Worm (Caenorhabditis elegans): ENCODE measurements around the gene efl-1.

- TF ChIP-seq ceh-34 (tag; optimal IDR thresholded peaks at IDR 0.05) (no peak), pqm-1 (tag; optimal IDR thresholded peaks at IDR 0.05) (no peak)
Measured at ce11 chrV:16972134-16972533, 6.7 kb upstream of the efl-1 start, which contains the start of gene srh-119.
